Worm (Caenorhabditis elegans): Measurements from ENCODE around the gene Y55B1BR.6.

Gene Y55B1BR.6

DNA sequence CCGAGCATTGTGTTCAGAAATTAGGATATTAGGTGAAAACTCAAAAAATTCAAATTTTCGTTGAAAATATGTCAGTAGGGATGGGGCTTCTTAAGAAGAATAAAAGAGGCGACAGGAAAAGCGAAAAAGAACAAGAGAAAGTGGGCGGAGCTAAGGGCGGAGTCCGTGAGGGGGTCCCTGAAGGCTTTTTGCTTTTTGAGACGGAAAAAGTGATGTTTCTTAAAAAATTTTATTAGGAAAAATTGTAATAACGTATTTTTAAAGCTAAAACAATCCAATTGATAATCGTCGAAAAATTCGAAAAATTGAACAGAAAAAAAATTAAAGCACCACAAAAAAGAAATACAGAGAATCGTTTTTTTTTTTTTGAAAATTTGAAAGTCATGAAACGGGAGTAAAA lies at the start of gene Y55B1BR.6:
TSS of gene Y55B1BR.6 (minus strand) at position 101 of the 400 bp plus-strand sequence.
- no peak for TF ChIP-seq unc-62 (GFP tag; optimal IDR thresholded peaks at IDR 0.05)

- TF ChIP-seq unc-62 (GFP tag; optimal IDR thresholded peaks at IDR 0.05): no peak
These were observed 49.7 kb upstream of the Y55B1BR.6 start for ce11 chrIII:513360-513759.

ce11 chrIII:512117-512516 lies 48.5 kb upstream of the Y55B1BR.6 start, which contains the start of gene F30H5.3:
Gene F30H5.3, minus strand, starts transcription at chrIII:512217.
- TF ChIP-seq unc-62 (GFP tag; optimal IDR thresholded peaks at IDR 0.05): no peak

ce11 chrIII:509045-509444 lies 45.4 kb upstream of the Y55B1BR.6 start:
- no peak for TF ChIP-seq unc-62 (GFP tag; optimal IDR thresholded peaks at IDR 0.05)

ce11 chrIII:502583-502982 lies 39.0 kb upstream of the Y55B1BR.6 start:
- no peak for TF ChIP-seq unc-62 (GFP tag; optimal IDR thresholded peaks at IDR 0.05)

DNA sequence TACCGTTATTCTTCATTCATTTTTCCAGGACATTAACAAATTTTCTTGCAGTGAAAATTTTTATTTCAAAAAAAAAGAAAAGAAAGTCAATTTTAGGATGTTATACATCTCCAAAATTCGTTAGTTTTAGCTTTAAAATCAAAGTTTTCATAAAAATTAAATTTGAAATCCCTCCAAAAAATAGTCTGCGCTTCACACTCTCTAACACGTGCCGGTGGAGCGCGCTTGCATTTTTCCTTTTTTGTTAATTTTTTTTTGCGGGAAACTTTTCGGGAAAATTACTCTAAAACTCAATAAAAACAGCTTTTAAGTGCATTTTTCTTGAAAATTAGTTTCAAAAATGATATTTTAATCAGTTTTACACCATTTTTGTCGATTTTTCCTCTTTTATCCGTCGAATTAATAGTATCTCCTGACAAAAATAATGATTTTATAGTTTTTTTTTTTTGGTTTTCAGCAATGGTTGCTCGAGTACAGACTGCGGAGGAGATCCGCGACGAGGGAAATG lies 27.5 kb upstream of the Y55B1BR.6 start, which contains the start of gene unc-45:
TSS of gene unc-45 (plus strand) at position 458 of the 508 bp plus-strand sequence.
- no peak for TF ChIP-seq unc-62 (GFP tag; optimal IDR thresholded peaks at IDR 0.05)

DNA sequence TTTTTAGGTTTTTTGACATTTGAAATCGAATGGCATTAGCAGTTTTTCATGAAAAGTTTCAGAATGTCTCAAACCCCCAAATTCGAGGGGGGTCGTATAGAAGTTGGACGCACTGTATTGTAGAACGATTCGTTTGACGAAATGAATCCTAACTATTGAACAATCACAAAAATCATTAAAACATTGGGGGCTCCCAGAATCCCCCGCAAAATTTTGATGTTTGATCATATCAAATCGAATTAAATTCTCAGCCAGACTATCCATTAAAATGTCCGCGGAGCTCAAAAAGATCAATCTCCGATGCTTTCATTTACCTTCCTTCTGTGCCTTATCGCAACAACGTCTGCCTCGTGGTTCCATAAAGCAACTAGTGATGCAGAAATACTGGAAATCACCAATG lies 24.9 kb upstream of the Y55B1BR.6 start, which contains the start of gene F30H5.5:
TSS of gene F30H5.5 (plus strand) at position 301 of the 400 bp plus-strand sequence.
- TF ChIP-seq unc-62 (GFP tag; optimal IDR thresholded peaks at IDR 0.05): no peak

DNA sequence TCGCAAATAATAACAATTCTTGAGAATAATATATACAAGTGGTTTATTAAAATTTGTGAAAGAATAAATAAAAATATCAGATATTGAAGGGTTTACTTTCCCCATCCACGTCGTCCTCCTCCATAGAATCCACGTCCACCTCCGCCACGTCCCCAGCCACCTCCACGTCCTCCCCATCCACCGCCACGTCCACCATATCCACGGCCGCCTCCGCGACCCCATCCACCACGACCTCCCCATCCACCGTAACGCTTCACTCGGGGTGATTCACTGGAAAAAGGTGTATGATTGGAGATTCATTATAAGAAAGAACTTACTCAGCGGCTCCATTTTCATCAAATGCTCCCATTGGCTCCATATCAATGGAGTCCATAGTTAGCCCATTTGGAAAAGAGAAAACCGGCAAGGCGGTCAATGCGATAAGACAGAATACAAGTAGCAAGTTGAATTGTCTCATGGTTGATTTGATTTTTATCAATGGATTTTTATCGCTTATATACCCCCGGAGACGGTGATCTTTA lies 22.5 kb upstream of the Y55B1BR.6 start, which contains the start of gene nlp-32:
TSS of gene nlp-32 (minus strand) at position 471 of the 521 bp plus-strand sequence.
- TF ChIP-seq unc-62 (GFP tag; optimal IDR thresholded peaks at IDR 0.05): no peak

ce11 chrIII:483556-483955 lies 19.9 kb upstream of the Y55B1BR.6 start, which contains the start of gene F10C5.3:
Gene F10C5.3, plus strand, starts transcription at chrIII:483868.
- no peak for TF ChIP-seq unc-62 (GFP tag; optimal IDR thresholded peaks at IDR 0.05)

DNA sequence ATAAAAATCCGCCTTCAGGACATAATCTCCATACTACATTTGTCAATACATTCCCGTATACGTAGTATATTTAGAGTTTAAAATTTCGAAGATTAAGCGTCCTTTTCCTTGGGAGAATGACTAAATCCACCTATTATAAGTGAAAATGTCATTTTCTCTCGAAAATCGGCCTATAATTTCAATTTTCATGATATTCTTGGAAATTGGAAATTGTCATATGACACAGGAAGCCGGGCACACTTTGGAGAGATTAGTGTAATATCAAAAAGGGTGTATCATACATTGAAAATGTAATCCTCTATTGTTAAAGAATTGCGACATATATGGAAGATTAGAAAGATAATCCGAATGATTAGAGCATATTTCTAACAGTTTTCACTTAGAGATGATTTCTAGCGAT lies 19.1 kb upstream of the Y55B1BR.6 start:
- TF ChIP-seq unc-62 (GFP tag; optimal IDR thresholded peaks at IDR 0.05): no peak

DNA sequence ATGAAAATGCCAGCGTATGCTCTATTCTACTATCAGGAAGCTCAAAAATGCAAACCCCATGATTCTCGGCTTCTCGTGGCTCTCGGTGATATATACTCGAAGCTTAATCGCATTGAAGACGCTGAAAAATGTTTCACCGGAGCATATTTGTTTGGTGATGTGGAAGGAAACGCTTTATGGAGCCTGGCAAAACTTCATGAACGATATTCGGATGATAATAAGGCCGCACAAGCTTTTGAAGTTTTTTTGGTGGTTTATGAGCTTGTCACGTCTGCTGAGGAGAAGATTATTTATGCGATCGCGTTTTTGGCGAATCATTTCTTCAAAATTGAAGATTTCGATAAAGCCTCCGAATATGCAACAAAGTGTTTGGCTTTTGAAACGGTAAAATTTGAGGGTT lies 17.6 kb upstream of the Y55B1BR.6 start:
- no peak for TF ChIP-seq unc-62 (GFP tag; optimal IDR thresholded peaks at IDR 0.05)

ce11 chrIII:475154-475553 lies 11.5 kb upstream of the Y55B1BR.6 start, which contains the start of gene mat-3:
Gene mat-3, plus strand, starts transcription at chrIII:475454.
- TF ChIP-seq unc-62 (GFP tag; optimal IDR thresholded peaks at IDR 0.05): no peak

DNA sequence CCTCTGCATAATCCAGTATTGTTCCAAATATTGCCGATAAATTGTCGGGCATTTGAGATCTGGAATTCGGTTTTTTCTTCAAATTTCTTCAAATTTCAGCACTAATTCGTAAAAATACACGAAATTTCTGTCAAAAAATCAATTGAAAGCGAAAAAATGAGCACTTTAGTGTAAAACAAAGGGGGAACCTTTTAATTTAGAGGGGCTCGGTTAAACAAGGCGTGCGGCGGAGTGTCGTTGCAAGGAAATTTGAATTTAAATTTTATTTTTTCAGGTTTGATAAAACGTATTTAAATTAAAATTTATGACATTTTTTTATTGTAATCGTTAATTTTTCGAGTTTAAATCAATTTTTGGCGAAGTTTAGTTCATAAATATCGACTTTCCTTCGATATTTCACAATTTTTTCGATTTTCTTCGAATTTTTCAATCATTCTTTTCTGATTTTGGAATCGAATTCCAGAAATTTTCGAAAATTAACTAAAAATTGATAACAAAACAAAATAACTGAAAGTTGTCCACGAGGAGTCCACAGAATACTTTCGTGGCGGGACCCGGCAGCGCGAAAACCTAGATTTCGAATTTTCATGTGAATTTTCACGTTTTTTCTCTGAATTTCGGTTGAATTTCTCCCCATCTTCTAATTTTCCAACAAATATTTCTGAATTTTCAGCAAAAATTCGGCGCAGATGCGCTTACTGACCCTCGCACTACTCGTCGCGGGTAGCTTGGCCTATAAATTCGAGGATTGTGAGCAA lies 8.2 kb upstream of the Y55B1BR.6 start, which contains the start of the genes magu-1 and nemp-1:
TSS of gene magu-1 (minus strand) at position 59 of the 758 bp plus-strand sequence.
TSS of gene nemp-1 (plus strand) at position 674 of the 758 bp plus-strand sequence.
- TF ChIP-seq unc-62 (GFP tag; optimal IDR thresholded peaks at IDR 0.05): no peak

- no peak for TF ChIP-seq unc-62 (GFP tag; optimal IDR thresholded peaks at IDR 0.05)
These were observed 7.8 kb downstream of the Y55B1BR.6 start for ce11 chrIII:455793-456192.

- TF ChIP-seq unc-62 (GFP tag; optimal IDR thresholded peaks at IDR 0.05): no peak
These were observed 16.8 kb downstream of the Y55B1BR.6 start for ce11 chrIII:446860-447259.

ce11 chrIII:444101-444500 lies 19.5 kb downstream of the Y55B1BR.6 start, which contains the start of gene Y55B1BR.8:
Gene Y55B1BR.8, plus strand, starts transcription at chrIII:444401.
- TF ChIP-seq unc-62 (GFP tag; optimal IDR thresholded peaks at IDR 0.05): no peak

Measured in whole organism, dauer.